Worm (Caenorhabditis elegans) whole organism, young adult: Measurements from ENCODE around the gene pxmp-4.

Experiments
- F22D6.2 ChIP-seq: sonication (generic microtip); optimal IDR thresholded peaks from 2 replicates; lab custom pipeline; 2016; ENCODE audit warnings: mild to moderate bottlenecking, missing genetic modification characterization, missing compliant biosample characterization
- F49E8.2 ChIP-seq: sonication (generic microtip); optimal IDR thresholded peaks from 3 replicates; lab custom pipeline; 2017; ENCODE audit warnings: missing genetic modification characterization, mild to moderate bottlenecking, missing compliant biosample characterization, antibody characterized with exemption, moderate library complexity; ENCODE audit not compliant: insufficient read depth
- lin-35 ChIP-seq, 3 experiments: fragments of 150-350 bp in 2 of 3; sonication (generic microtip) in 1 of 3; optimal IDR thresholded peaks; 2 replicates each; lab custom pipeline; 2014 to 2018; ENCODE audit warnings: missing biosample characterization in 3 of 3, missing genetic modification characterization in 3 of 3, missing genetic modification reagents in 3 of 3
- lin-40 ChIP-seq: sonication (generic microtip); optimal IDR thresholded peaks from 2 replicates; lab custom pipeline; 2016; ENCODE audit warnings: missing genetic modification characterization, mild to moderate bottlenecking, missing compliant biosample characterization, missing genotype, missing genetic modification reagents
- repo-1 ChIP-seq: sonication (generic microtip); optimal IDR thresholded peaks from 2 replicates; lab custom pipeline; 2017; ENCODE audit warnings: mild to moderate bottlenecking, missing genetic modification characterization, missing compliant biosample characterization

ce11 chrIV:339508-339907 lies 2.5 kb upstream of the pxmp-4 start, which contains the start of gene cdh-8:
- TF ChIP-seq lin-40 (tag; lab: Kevin White, UChicago) (no peak), F49E8.2 (tag; lab: Kevin White, UChicago) (no peak), repo-1 (no peak), F22D6.2 (tag; lab: Kevin White, UChicago) (no peak), lin-35 (GFP tag; optimal IDR thresholded peaks at IDR 0.05; lab: Kevin White, UChicago) (no peak)
